Worm (Caenorhabditis elegans) whole organism, L4/young adult: ENCODE measurements around the gene pro-3.

Source experiments
- W03F9.2 ChIP-seq: fragments of 150-350 bp; optimal IDR thresholded peaks from 2 replicates; lab custom pipeline; 2014; ENCODE audit warnings: missing biosample characterization, missing genetic modification characterization
- dao-5 ChIP-seq: sonication (generic microtip); optimal IDR thresholded peaks from 2 replicates; lab custom pipeline; 2016; ENCODE audit warnings: missing genotype, missing genetic modification characterization, moderate library complexity, missing compliant biosample characterization
- him-1 ChIP-seq: sonication (generic microtip); optimal IDR thresholded peaks from 2 replicates; lab custom pipeline; 2016; ENCODE audit warnings: missing genotype, missing genetic modification reagents, missing genetic modification characterization, missing compliant biosample characterization

Gene pro-3

ce11 chrV:19073169-19073568 lies 45.0 kb downstream of the pro-3 start:
- TF ChIP-seq him-1 (tag; lab: Kevin White, UChicago) (no peak), W03F9.2 (tag; lab: Kevin White, UChicago) (no peak), dao-5 (tag; lab: Kevin White, UChicago) (no peak)

ce11 chrV:19068888-19069287 lies 49.3 kb downstream of the pro-3 start:
- no peak for TF ChIP-seq W03F9.2 (tag; lab: Kevin White, UChicago)
- no peak for TF ChIP-seq dao-5 (tag; lab: Kevin White, UChicago)
- TF ChIP-seq him-1 (tag; lab: Kevin White, UChicago): no peak

ce11 chrV:19063326-19063725 lies 54.9 kb downstream of the pro-3 start:
- TF ChIP-seq dao-5 (tag; lab: Kevin White, UChicago): no peak

ce11 chrV:19059873-19060272 lies 58.3 kb downstream of the pro-3 start, which contains the start of gene twk-46:
Gene twk-46, plus strand, starts transcription at chrV:19060173.
- TF ChIP-seq him-1 (tag; lab: Kevin White, UChicago) (no peak), dao-5 (tag; lab: Kevin White, UChicago) (no peak), W03F9.2 (tag; lab: Kevin White, UChicago) (no peak)

- TF ChIP-seq W03F9.2 (tag; lab: Kevin White, UChicago) (no peak), dao-5 (tag; lab: Kevin White, UChicago) (no peak), him-1 (tag; lab: Kevin White, UChicago) (no peak)
Measured at ce11 chrV:19058086-19058485, 60.1 kb downstream of the pro-3 start.

- no peak for TF ChIP-seq him-1 (tag; lab: Kevin White, UChicago)
- TF ChIP-seq dao-5 (tag; lab: Kevin White, UChicago): no peak
- no peak for TF ChIP-seq W03F9.2 (tag; lab: Kevin White, UChicago)
Measured at ce11 chrV:19057602-19058001, 60.6 kb downstream of the pro-3 start.

- no peak for TF ChIP-seq W03F9.2 (tag; lab: Kevin White, UChicago)
- no peak for TF ChIP-seq him-1 (tag; lab: Kevin White, UChicago)
- TF ChIP-seq dao-5 (tag; lab: Kevin White, UChicago): no peak
Measured at ce11 chrV:19053281-19053680, 64.9 kb downstream of the pro-3 start.

ce11 chrV:19051425-19051824 lies 66.8 kb downstream of the pro-3 start:
- no peak for TF ChIP-seq W03F9.2 (tag; lab: Kevin White, UChicago)
- no peak for TF ChIP-seq him-1 (tag; lab: Kevin White, UChicago)
- TF ChIP-seq dao-5 (tag; lab: Kevin White, UChicago): no peak
